Worm (Caenorhabditis elegans): ENCODE results near the gene ssu-2.
"Not testable (repeated sequence)": the region's sequence is repeated elsewhere in the genome, so short reads cannot be mapped to it uniquely, and the experiment has no call there.

Gene ssu-2

ce11 chrIV:14326694-14327298 is 34.3 kb upstream of the ssu-2 start (continued):
- no peak for TF ChIP-seq F37B4.10 (GFP tag; IDR thresholded peaks at IDR 0.05)
- no peak for TF ChIP-seq sea-2 (GFP tag; IDR thresholded peaks at IDR 0.05)
- TF ChIP-seq madf-10 (tag; optimal IDR thresholded peaks at IDR 0.05) = peak; percentile 65
- TF ChIP-seq mes-4 (tag; optimal IDR thresholded peaks at IDR 0.05) = peak; percentile 71
- TF ChIP-seq dox-1 (GFP tag; IDR thresholded peaks at IDR 0.05) = peak; percentile 99
- TF ChIP-seq mxl-1 (tag; optimal IDR thresholded peaks at IDR 0.05) = no peak
- TF ChIP-seq unc-130 (GFP tag; optimal IDR thresholded peaks at IDR 0.05) = peak; percentile 33
- TF ChIP-seq F55B11.4 (tag; optimal IDR thresholded peaks at IDR 0.05; ENCODE audit: borderline replicate concordance, insufficient read depth) = no peak
- no peak for TF ChIP-seq F57A8.1 (GFP tag; optimal IDR thresholded peaks at IDR 0.05)
- TF ChIP-seq lir-1 (GFP tag; conservative IDR thresholded peaks at IDR 0.05) = peak; percentile 80
- TF ChIP-seq let-607 (tag; optimal IDR thresholded peaks at IDR 0.05) = peak; percentile 19 to 77
- TF ChIP-seq dpl-1 (GFP tag; optimal IDR thresholded peaks at IDR 0.05) = no peak
- peak; percentile 35 for TF ChIP-seq T07F8.4 (tag; optimal IDR thresholded peaks at IDR 0.05)
- TF ChIP-seq pbrm-1 (GFP tag; IDR thresholded peaks at IDR 0.05) = peak; percentile 99
- TF ChIP-seq dpff-1 (tag; optimal IDR thresholded peaks at IDR 0.05) = no peak
- no peak for TF ChIP-seq ztf-6 (GFP tag; IDR thresholded peaks at IDR 0.05)
- TF ChIP-seq pha-4 (tag; optimal IDR thresholded peaks at IDR 0.05) = no peak
- TF ChIP-seq egl-18 (GFP tag; IDR thresholded peaks at IDR 0.05) = 0 out of 2 replicates have a peak, but pooled peaks have one; percentile 27

ce11 chrIV:14328276-14328675 is 32.8 kb upstream of the ssu-2 start:
- TF ChIP-seq snpc-1.1 (tag; optimal IDR thresholded peaks at IDR 0.05; ENCODE audit: insufficient read depth) (peak; percentile 39), snpc-4 (tag; optimal IDR thresholded peaks at IDR 0.05) (peak in 3 of 4 experiments; percentile 31 to 95 (median 55)), attf-6 (GFP tag; IDR thresholded peaks at IDR 0.05) (peak; percentile 80; the same call in 1 of the 2 replicates)
- not testable (repeated sequence) for TF ChIP-seq snpc-4 (GFP tag; optimal IDR thresholded peaks at IDR 0.05)

ce11 chrIV:14334359-14334758 is 26.7 kb upstream of the ssu-2 start, which contains the start of gene Y67A10A.3:
Gene Y67A10A.3, minus strand, starts transcription at chrIV:14334459.
- TF ChIP-seq F39B2.1 (GFP tag; IDR thresholded peaks at IDR 0.05) = no peak

ce11 chrIV:14335768-14336167 is 25.3 kb upstream of the ssu-2 start:
- no peak for TF ChIP-seq lin-54 (GFP tag; optimal IDR thresholded peaks at IDR 0.05)
- TF ChIP-seq snpc-4 (GFP tag; optimal IDR thresholded peaks at IDR 0.05) = no peak
- TF ChIP-seq snpc-4 (tag; optimal IDR thresholded peaks at IDR 0.05) = peak in 2 of 4 experiments; percentile 58 to 61

ce11 chrIV:14337757-14338156 is 23.3 kb upstream of the ssu-2 start, which contains the start of gene Y67A10A.2:
Gene Y67A10A.2, plus strand, starts transcription at chrIV:14338057.
- TF ChIP-seq F49E8.2 (tag; optimal IDR thresholded peaks at IDR 0.05; ENCODE audit: insufficient read depth) (no peak), lag-1 (GFP tag; IDR thresholded peaks at IDR 0.05) (no peak), hsf-1 (GFP tag; IDR thresholded peaks at IDR 0.05) (no peak), ccch-3 (GFP tag; optimal IDR thresholded peaks at IDR 0.05) (no peak), chd-7 (tag; optimal IDR thresholded peaks at IDR 0.05) (no peak), lin-40 (tag; optimal IDR thresholded peaks at IDR 0.05) (no peak), Y79H2A.3 (GFP tag; conservative IDR thresholded peaks at IDR 0.05) (no peak), madf-3 (GFP tag; IDR thresholded peaks at IDR 0.05) (no peak), bed-1 (GFP tag; IDR thresholded peaks at IDR 0.05) (no peak), ZK185.1 (tag; optimal IDR thresholded peaks at IDR 0.05; ENCODE audit: poor library complexity, severe bottlenecking) (no peak), aptf-2 (GFP tag; conservative IDR thresholded peaks at IDR 0.05) (no peak), let-526 (GFP tag; IDR thresholded peaks at IDR 0.05) (no peak), somi-1 (GFP tag; optimal IDR thresholded peaks at IDR 0.05) (no peak), ztf-25 (GFP tag; IDR thresholded peaks at IDR 0.05) (no peak), ztf-26 (tag; optimal IDR thresholded peaks at IDR 0.05) (no peak)

Data from whole organism, young adult.